Fruit fly (Drosophila melanogaster): ENCODE measurements around the gene Arpc3B.

The Arpc3B gene

DNA sequence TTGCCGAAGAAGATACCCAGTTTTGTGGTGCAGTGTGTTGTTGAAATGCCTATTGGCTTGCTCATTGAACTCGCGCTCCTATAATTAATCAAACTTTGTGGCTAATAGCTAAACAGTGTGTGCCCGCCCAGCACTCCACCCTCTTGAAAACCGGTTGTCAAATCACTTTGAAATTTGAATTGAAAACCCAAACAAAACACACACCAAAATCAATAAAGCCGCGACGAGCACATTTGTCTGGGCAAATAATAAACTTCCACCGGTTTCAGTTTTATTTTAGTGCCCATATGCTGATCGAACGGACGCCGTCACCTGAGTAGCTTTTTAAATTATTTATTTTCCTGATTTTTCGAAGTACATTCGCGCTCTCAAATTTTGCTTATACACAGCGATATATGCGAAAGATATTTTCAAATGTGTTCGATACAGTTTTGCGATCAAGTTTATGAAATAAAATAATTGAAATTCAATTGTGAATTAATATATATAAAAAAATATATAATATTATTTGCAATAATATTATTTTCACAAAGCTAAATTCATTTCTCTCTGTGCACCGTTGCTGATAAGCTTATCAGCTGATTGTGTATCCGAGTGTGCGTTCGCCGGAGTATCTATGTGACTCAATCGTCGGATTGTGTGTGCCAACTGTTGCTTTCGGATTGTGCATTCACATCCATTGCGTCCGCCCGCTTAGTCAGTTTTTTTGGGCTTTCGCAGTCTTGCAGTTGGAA, 24.2 kb upstream of the Arpc3B start (continued):
- TF ChIP-seq NK7.1 (GFP tag; optimal IDR thresholded peaks at IDR 0.05) (peak; percentile 43), CG17385 (GFP tag; optimal IDR thresholded peaks at IDR 0.05) (peak; percentile 84), pnt (GFP tag; optimal IDR thresholded peaks at IDR 0.05) (no peak), CG33213 (GFP tag; optimal IDR thresholded peaks at IDR 0.05) (peak; percentile 7), CG9797 (GFP tag; optimal IDR thresholded peaks at IDR 0.05) (peak; percentile 7), CG18619 (GFP tag; optimal IDR thresholded peaks at IDR 0.05) (peak; percentile 82), al (GFP tag; IDR thresholded peaks at IDR 0.05) (peak; percentile 74), ewg (GFP tag; optimal IDR thresholded peaks at IDR 0.05) (peak; percentile 55), kah (GFP tag; optimal IDR thresholded peaks at IDR 0.05) (peak; percentile 75), CG7839 (tag; optimal IDR thresholded peaks at IDR 0.05) (peak; percentile 90), Dip2 (GFP tag; IDR thresholded peaks at IDR 0.05) (no peak), CG4730 (GFP tag; IDR thresholded peaks at IDR 0.05) (peak; percentile 60), nerfin-2 (GFP tag; IDR thresholded peaks at IDR 0.05; ENCODE audit: partially characterized antibody) (no peak), cato (GFP tag; optimal IDR thresholded peaks at IDR 0.05; ENCODE audit: borderline replicate concordance) (peak; percentile 42), Kr (GFP tag; optimal IDR thresholded peaks at IDR 0.05) (no peak), CG12219 (GFP tag; optimal IDR thresholded peaks at IDR 0.05) (peak; percentile 27), Ptx1 (GFP tag; IDR thresholded peaks at IDR 0.05) (peak; percentile 83), org-1 (GFP tag; optimal IDR thresholded peaks at IDR 0.05) (peak; percentile 64), Mes4 (GFP tag; optimal IDR thresholded peaks at IDR 0.05) (no peak), CG11247 (GFP tag; IDR thresholded peaks at IDR 0.05) (peak; percentile 61; the same call in 1 of the 2 replicates), twi (tag; optimal IDR thresholded peaks at IDR 0.05) (peak; percentile 23), luna (GFP tag; optimal IDR thresholded peaks at IDR 0.05) (no peak), Neu2 (GFP tag; optimal IDR thresholded peaks at IDR 0.05; ENCODE audit: borderline replicate concordance) (no peak), Chrac-16 (GFP tag; optimal IDR thresholded peaks at IDR 0.05) (peak; percentile 49), CG13123 (GFP tag; optimal IDR thresholded peaks at IDR 0.05) (peak; percentile 45), CG15073 (GFP tag; optimal IDR thresholded peaks at IDR 0.05) (no peak), Atf3 (GFP tag; optimal IDR thresholded peaks at IDR 0.05) (no peak), sob (GFP tag; IDR thresholded peaks at IDR 0.05) (peak; percentile 73), gt (GFP tag; IDR thresholded peaks at IDR 0.05) (no peak), Ssrp (tag; optimal IDR thresholded peaks at IDR 0.05) (peak; percentile 70), Dll (GFP tag; IDR thresholded peaks at IDR 0.05; ENCODE audit: partially characterized antibody) (no peak), h (optimal IDR thresholded peaks at IDR 0.05) (no peak), CG14441 (GFP tag; IDR thresholded peaks at IDR 0.05) (peak; percentile 84), MESR4 (GFP tag; optimal IDR thresholded peaks at IDR 0.05) (no peak), crol (GFP tag; IDR thresholded peaks at IDR 0.05) (no peak), CG11723 (GFP tag; optimal IDR thresholded peaks at IDR 0.05) (peak; percentile 73), CG31441 (GFP tag; IDR thresholded peaks at IDR 0.05) (peak; percentile 89), CG15696 (tag; optimal IDR thresholded peaks at IDR 0.05) (peak; percentile 39), pros (GFP tag; optimal IDR thresholded peaks at IDR 0.05) (no peak), CoRest (tag; optimal IDR thresholded peaks at IDR 0.05) (peak; percentile 87), Sry-δ (GFP tag; optimal IDR thresholded peaks at IDR 0.05) (no peak), en (GFP tag; optimal IDR thresholded peaks at IDR 0.05) (no peak), Mrtf (GFP tag; IDR thresholded peaks at IDR 0.05) (peak; percentile 53; the same call in 1 of the 3 replicates), wor (GFP tag; IDR thresholded peaks at IDR 0.05) (peak; percentile 70), Hmx (GFP tag; optimal IDR thresholded peaks at IDR 0.05) (no peak), CG17328 (GFP tag; IDR thresholded peaks at IDR 0.05) (peak; percentile 83), CG12236 (GFP tag; optimal IDR thresholded peaks at IDR 0.05) (no peak), MBD-R2 (GFP tag; IDR thresholded peaks at IDR 0.05) (peak; percentile 42; the same call in 1 of the 2 replicates), pan (optimal IDR thresholded peaks at IDR 0.05) (no peak), pan (GFP tag; optimal IDR thresholded peaks at IDR 0.05 in 1 of 2, IDR thresholded peaks at IDR 0.05 in 1 of 2) (peak in 1 of 2 experiments; percentile 85), kni (GFP tag; optimal IDR thresholded peaks at IDR 0.05) (no peak)

Data from whole organism, embryonic.